Fruit fly (Drosophila melanogaster) whole organism, embryonic: ENCODE results near the gene Eno.

ENCODE experiments used
- B-H2 ChIP-seq: fragments of 200-800 bp; sonication (Bioruptor generic); optimal IDR thresholded peaks from 2 replicates; lab custom pipeline; 2018; ENCODE audit warnings: missing biosample characterization, mild to moderate bottlenecking, missing genetic modification characterization
- BEAF-32 ChIP-seq: fragments of 200-800 bp; sonication (Bioruptor generic); optimal IDR thresholded peaks from 3 replicates; lab custom pipeline; 2017; ENCODE audit warnings: missing biosample characterization, missing genetic modification characterization, mild to moderate bottlenecking, moderate library complexity, missing genetic modification reagents
- Bgb ChIP-seq: fragments of 200-800 bp; sonication (Bioruptor generic); IDR thresholded peaks from 2 replicates; pipeline ENCODE4 v1.3.6; 2022; ENCODE audit warnings: missing biosample characterization, missing genetic modification characterization; ENCODE audit not compliant: partially characterized antibody
- CG10147 ChIP-seq: fragments of 200-800 bp; sonication (Bioruptor generic); optimal IDR thresholded peaks from 2 replicates; lab custom pipeline; 2019; ENCODE audit warnings: missing biosample characterization, mild to moderate bottlenecking, missing genetic modification characterization, moderate library complexity
- CG11398 ChIP-seq: fragments of 200-800 bp; sonication (Bioruptor generic); optimal IDR thresholded peaks from 2 replicates; lab custom pipeline; 2016; ENCODE audit warnings: missing biosample characterization, missing genetic modification characterization
- CG11560 ChIP-seq: fragments of 200-800 bp; sonication (Bioruptor generic); IDR thresholded peaks from 3 replicates; pipeline ENCODE4 v1.3.6; 2022; ENCODE audit warnings: missing biosample characterization, missing genetic modification characterization
- CG14014 ChIP-seq: fragments of 200-800 bp; sonication (Bioruptor generic); IDR thresholded peaks from 2 replicates; pipeline ENCODE4 v1.3.6; 2022; ENCODE audit warnings: missing biosample characterization, missing genetic modification characterization
- CG15073 ChIP-seq: fragments of 200-800 bp; sonication (Bioruptor generic); optimal IDR thresholded peaks from 2 replicates; lab custom pipeline; 2016; ENCODE audit warnings: missing biosample characterization, missing genetic modification characterization
- CG15514 ChIP-seq: fragments of 200-800 bp; sonication (Bioruptor generic); optimal IDR thresholded peaks from 3 replicates; lab custom pipeline; 2017; ENCODE audit warnings: missing biosample characterization, missing genetic modification characterization, mild to moderate bottlenecking, moderate library complexity, missing genetic modification reagents
- CG1602 ChIP-seq: fragments of 200-800 bp; sonication (Bioruptor generic); optimal IDR thresholded peaks from 3 replicates; lab custom pipeline; 2016; ENCODE audit warnings: missing biosample characterization, missing genetic modification characterization
- CG16813 ChIP-seq: fragments of 200-800 bp; sonication (Bioruptor generic); IDR thresholded peaks from 3 replicates; pipeline ENCODE4 v1.3.6; 2022; ENCODE audit warnings: missing biosample characterization, missing genetic modification characterization; ENCODE audit not compliant: partially characterized antibody
- CG17186 ChIP-seq: fragments of 200-800 bp; sonication (Bioruptor generic); optimal IDR thresholded peaks from 3 replicates; lab custom pipeline; 2017; ENCODE audit warnings: missing biosample characterization, missing genetic modification reagents, missing genetic modification characterization
- CG17385 ChIP-seq: fragments of 200-800 bp; sonication (Bioruptor generic); optimal IDR thresholded peaks from 3 replicates; lab custom pipeline; 2018; ENCODE audit warnings: missing biosample characterization, mild to moderate bottlenecking, missing genetic modification characterization
- CG31441 ChIP-seq: fragments of 200-800 bp; sonication (Bioruptor generic); IDR thresholded peaks from 2 replicates; pipeline ENCODE4 v1.3.6; 2022; ENCODE audit warnings: missing biosample characterization, missing genetic modification characterization
- CG6791 ChIP-seq: fragments of 200-800 bp; sonication (Bioruptor generic); IDR thresholded peaks from 3 replicates; pipeline ENCODE4 v1.3.6; 2022; ENCODE audit warnings: missing biosample characterization, missing genetic modification characterization; ENCODE audit not compliant: partially characterized antibody
- CG9797 ChIP-seq: fragments of 200-800 bp; sonication (Bioruptor generic); optimal IDR thresholded peaks from 3 replicates; lab custom pipeline; 2018; ENCODE audit warnings: missing biosample characterization, mild to moderate bottlenecking, missing genetic modification characterization
- Dref ChIP-seq: fragments of 200-800 bp; sonication (Bioruptor generic); IDR thresholded peaks from 2 replicates; pipeline ENCODE4 v1.3.6; 2022; ENCODE audit warnings: missing biosample characterization, missing genetic modification characterization
- Fer1 ChIP-seq: fragments of 200-800 bp; sonication (Bioruptor generic); optimal IDR thresholded peaks from 2 replicates; lab custom pipeline; 2017; ENCODE audit warnings: missing biosample characterization, mild to moderate bottlenecking, missing genetic modification characterization
- HLH4C ChIP-seq: fragments of 200-800 bp; sonication (Bioruptor generic); IDR thresholded peaks from 3 replicates; pipeline ENCODE4 v1.3.6; 2022; ENCODE audit warnings: missing biosample characterization, missing genetic modification characterization; ENCODE audit not compliant: partially characterized antibody
- HLHmδ ChIP-seq: fragments of 200-800 bp; sonication (Bioruptor generic); optimal IDR thresholded peaks from 2 replicates; lab custom pipeline; 2018; ENCODE audit warnings: missing biosample characterization, mild to moderate bottlenecking, missing genetic modification characterization, moderate library complexity
- Lhr ChIP-seq: fragments of 200-800 bp; sonication (Bioruptor generic); optimal IDR thresholded peaks from 3 replicates; lab custom pipeline; 2017; ENCODE audit warnings: mild to moderate bottlenecking, missing biosample characterization, missing genetic modification reagents, missing genetic modification characterization
- MESR4 ChIP-seq: fragments of 200-800 bp; sonication (Bioruptor generic); optimal IDR thresholded peaks from 2 replicates; lab custom pipeline; 2018; ENCODE audit warnings: missing biosample characterization, mild to moderate bottlenecking, missing genetic modification characterization, moderate library complexity
- Max ChIP-seq: fragments of 200-800 bp; sonication (Bioruptor generic); optimal IDR thresholded peaks from 2 replicates; lab custom pipeline; 2016; ENCODE audit warnings: missing biosample characterization, mild to moderate bottlenecking, missing genetic modification characterization
- Mrtf ChIP-seq: fragments of 200-800 bp; sonication (Bioruptor generic); IDR thresholded peaks from 3 replicates; pipeline ENCODE4 v1.3.6; 2022; ENCODE audit warnings: missing biosample characterization, missing genetic modification characterization
- NC2β ChIP-seq: fragments of 200-800 bp; sonication (Bioruptor generic); optimal IDR thresholded peaks from 2 replicates; lab custom pipeline; 2016; ENCODE audit warnings: missing biosample characterization, missing genetic modification characterization
- Nf-YB ChIP-seq: fragments of 200-800 bp; sonication (Bioruptor generic); optimal IDR thresholded peaks from 3 replicates; lab custom pipeline; 2019; ENCODE audit warnings: missing biosample characterization, mild to moderate bottlenecking, missing genetic modification characterization, moderate library complexity
- NfI ChIP-seq: fragments of 200-800 bp; sonication (Bioruptor generic); optimal IDR thresholded peaks from 3 replicates; lab custom pipeline; 2018; ENCODE audit warnings: missing biosample characterization, mild to moderate bottlenecking, missing genetic modification characterization, moderate library complexity
- Sin3A ChIP-seq: fragments of >200 bp; optimal IDR thresholded peaks from 2 replicates; lab custom pipeline; 2018
- Trl ChIP-seq, 3 experiments: fragments of >200 bp in 2 of 3; fragments of 200-800 bp in 1 of 3; sonication (Bioruptor generic) in 1 of 3; optimal IDR thresholded peaks; 2 replicates in 1 of 3; 3 replicates in 2 of 3; lab custom pipeline; 2016 to 2017; ENCODE audit warnings: missing biosample characterization in 1 of 3, missing genetic modification characterization in 1 of 3
- bowl ChIP-seq: fragments of 200-800 bp; sonication (Bioruptor generic); IDR thresholded peaks from 2 replicates; pipeline ENCODE4 v1.3.6; 2022; ENCODE audit warnings: missing biosample characterization, missing genetic modification characterization
- croc ChIP-seq: fragments of 200-800 bp; sonication (Bioruptor generic); conservative IDR thresholded peaks from 3 replicates; pipeline ENCODE4 v1.3.6; 2022; ENCODE audit warnings: missing biosample characterization, missing genetic modification characterization
- crp ChIP-seq, 2 experiments: fragments of 200-800 bp; sonication (Bioruptor generic); optimal IDR thresholded peaks; 2 replicates in 1 of 2; 3 replicates in 1 of 2; lab custom pipeline; 2017; ENCODE audit warnings: missing biosample characterization in 2 of 2, missing genetic modification characterization in 2 of 2, mild to moderate bottlenecking in 1 of 2, moderate library complexity in 1 of 2
- disco-r ChIP-seq: fragments of 200-800 bp; sonication (Bioruptor generic); optimal IDR thresholded peaks from 2 replicates; lab custom pipeline; 2016; ENCODE audit warnings: missing biosample characterization, missing genetic modification characterization
- fd102C ChIP-seq: fragments of 200-800 bp; sonication (Bioruptor generic); optimal IDR thresholded peaks from 2 replicates; lab custom pipeline; 2018; ENCODE audit warnings: missing biosample characterization, mild to moderate bottlenecking, missing genetic modification characterization, moderate library complexity
- fd64A ChIP-seq: fragments of 200-800 bp; sonication (Bioruptor generic); optimal IDR thresholded peaks from 3 replicates; lab custom pipeline; 2018; ENCODE audit warnings: missing biosample characterization, mild to moderate bottlenecking, missing genetic modification characterization
- ftz-f1 ChIP-seq: fragments of 200-800 bp; sonication (Bioruptor generic); optimal IDR thresholded peaks from 2 replicates; lab custom pipeline; 2016; ENCODE audit warnings: missing biosample characterization, missing genetic modification characterization
- gsb-n ChIP-seq: fragments of 200-800 bp; sonication (Bioruptor generic); optimal IDR thresholded peaks from 3 replicates; lab custom pipeline; 2018; ENCODE audit warnings: missing biosample characterization, mild to moderate bottlenecking, missing genetic modification characterization
- ham ChIP-seq: fragments of 200-800 bp; sonication (Bioruptor generic); IDR thresholded peaks from 2 replicates; pipeline ENCODE4 v1.3.6; 2022; ENCODE audit warnings: missing biosample characterization, missing genetic modification characterization
- insv ChIP-seq, 2 experiments: fragments of 200-800 bp; sonication (Bioruptor generic); optimal IDR thresholded peaks; 3 replicates each; lab custom pipeline; 2016 to 2018; ENCODE audit warnings: missing biosample characterization in 2 of 2, missing genetic modification characterization in 2 of 2
- inv ChIP-seq: fragments of 200-800 bp; sonication (Bioruptor generic); IDR thresholded peaks from 2 replicates; pipeline ENCODE4 v1.3.6; 2022; ENCODE audit warnings: missing biosample characterization, missing genetic modification characterization; ENCODE audit not compliant: partially characterized antibody
- maf-S ChIP-seq: fragments of 200-800 bp; sonication (Bioruptor generic); optimal IDR thresholded peaks from 2 replicates; lab custom pipeline; 2016; ENCODE audit warnings: missing biosample characterization, missing genetic modification characterization
- nerfin-2 ChIP-seq: fragments of 200-800 bp; sonication (Bioruptor generic); IDR thresholded peaks from 2 replicates; pipeline ENCODE4 v1.3.6; 2022; ENCODE audit warnings: missing biosample characterization, missing genetic modification characterization; ENCODE audit not compliant: partially characterized antibody
- ranshi ChIP-seq: fragments of 200-800 bp; sonication (Bioruptor generic); IDR thresholded peaks from 2 replicates; pipeline ENCODE4 v1.3.6; 2022; ENCODE audit warnings: missing biosample characterization, missing genetic modification characterization
- rib ChIP-seq: fragments of 200-800 bp; sonication (Bioruptor generic); IDR thresholded peaks from 2 replicates; pipeline ENCODE4 v1.3.6; 2022; ENCODE audit warnings: missing biosample characterization, missing genetic modification characterization
- sens ChIP-seq: fragments of 200-800 bp; sonication (Bioruptor generic); peaks from one replicate; lab custom pipeline; 2016; ENCODE audit warnings: missing biosample characterization, missing genetic modification characterization
- sob ChIP-seq: fragments of 200-800 bp; sonication (Bioruptor generic); IDR thresholded peaks from 2 replicates; pipeline ENCODE4 v1.3.6; 2022; ENCODE audit warnings: missing biosample characterization, missing genetic modification characterization
- tna ChIP-seq: fragments of 200-800 bp; sonication (Bioruptor generic); IDR thresholded peaks from 2 replicates; pipeline ENCODE4 v1.3.6; 2022; ENCODE audit warnings: missing biosample characterization, missing genetic modification characterization; ENCODE audit not compliant: partially characterized antibody
- zen2 ChIP-seq: fragments of 200-800 bp; sonication (Bioruptor generic); IDR thresholded peaks from 3 replicates; pipeline ENCODE4 v1.3.6; 2022; ENCODE audit warnings: missing biosample characterization, missing genetic modification characterization; ENCODE audit not compliant: partially characterized antibody
- zfh1 ChIP-seq: fragments of 200-800 bp; sonication (Bioruptor generic); IDR thresholded peaks from 3 replicates; pipeline ENCODE4 v1.3.6; 2022; ENCODE audit warnings: missing biosample characterization, missing genetic modification characterization

Gene Eno

DNA sequence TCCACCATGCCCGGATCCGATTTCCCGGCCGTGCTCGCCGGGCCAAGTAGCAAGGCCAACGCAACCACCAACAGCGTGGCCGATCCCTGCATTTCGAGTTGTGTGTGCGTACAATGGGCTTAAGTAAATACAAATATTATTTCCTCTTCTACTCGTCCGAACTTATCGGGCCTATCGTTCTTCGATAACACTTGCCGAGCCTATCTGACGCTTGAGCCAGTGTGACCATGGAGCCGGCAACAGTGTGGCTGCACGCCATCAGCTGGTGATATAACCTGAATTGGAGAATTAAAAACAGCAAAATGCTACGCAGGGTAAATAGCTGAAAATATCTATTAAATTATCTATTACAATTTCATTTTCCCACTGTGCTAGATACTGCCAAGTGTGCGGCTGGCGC lies 19.2 kb downstream of the Eno start, which contains the start of the genes CG17660 and mRpL48 (continued):
- TF ChIP-seq crp (GFP tag; optimal IDR thresholded peaks at IDR 0.05; lab: Kevin White, UChicago) (peak; percentile 68 to 92), CG1602 (GFP tag; lab: Kevin White, UChicago) (no peak), Trl (optimal IDR thresholded peaks at IDR 0.05; lab: Kevin White, UChicago) (no peak), Trl (GFP tag; optimal IDR thresholded peaks at IDR 0.05; lab: Kevin White, UChicago) (peak; percentile 25), CG10147 (GFP tag; lab: Kevin White, UChicago) (no peak), MESR4 (peak; percentile 90), Nf-YB (no peak), nerfin-2 (GFP tag; lab: Robert Waterston, UW) (peak; percentile 72), insv (GFP tag; optimal IDR thresholded peaks at IDR 0.05; lab: Kevin White, UChicago) (peak in 1 of 2 experiments; percentile 22), CG11398 (GFP tag; lab: Kevin White, UChicago) (peak; percentile 11), B-H2 (GFP tag; lab: Kevin White, UChicago) (peak; percentile 39), CG11560 (tag; lab: Robert Waterston, UW) (no peak), croc (GFP tag; lab: Robert Waterston, UW) (no peak), ftz-f1 (GFP tag; lab: Kevin White, UChicago) (peak; percentile 47), rib (GFP tag; lab: Robert Waterston, UW) (no peak), CG9797 (GFP tag; lab: Kevin White, UChicago) (peak; percentile 97), CG16813 (peak; percentile 70), CG15514 (GFP tag; lab: Kevin White, UChicago) (peak; percentile 83), fd102C (GFP tag; lab: Kevin White, UChicago) (no peak), sob (GFP tag; lab: Robert Waterston, UW) (peak; percentile 27; the same call in 1 of the 2 replicates), Mrtf (GFP tag; lab: Robert Waterston, UW) (peak; percentile 13; the same call in 1 of the 3 replicates), CG31441 (no peak; the same call in 1 of the 2 replicates), tna (GFP tag; lab: Robert Waterston, UW) (peak; percentile 56), Sin3A (lab: Kevin White, UChicago) (peak; percentile 65), Max (GFP tag; lab: Kevin White, UChicago) (peak; percentile 35), NfI (GFP tag; lab: Kevin White, UChicago) (peak; percentile 31), CG6791 (GFP tag; lab: Robert Waterston, UW) (peak; percentile 84), HLH4C (GFP tag; lab: Robert Waterston, UW) (peak; percentile 83), ham (GFP tag; lab: Robert Waterston, UW) (no peak), Lhr (GFP tag; lab: Kevin White, UChicago) (peak; percentile 22), zfh1 (GFP tag; lab: Robert Waterston, UW) (no peak), fd64A (GFP tag; lab: Kevin White, UChicago) (no peak), inv (GFP tag; lab: Robert Waterston, UW) (peak; percentile 52), CG17186 (GFP tag; lab: Kevin White, UChicago) (peak; percentile 74), ranshi (GFP tag; lab: Robert Waterston, UW) (no peak), sens (GFP tag; lab: Kevin White, UChicago) (peak; percentile 89), HLHmδ (GFP tag; lab: Kevin White, UChicago) (no peak), NC2β (GFP tag; lab: Kevin White, UChicago) (peak; percentile 57), CG15073 (GFP tag; lab: Kevin White, UChicago) (no peak), maf-S (GFP tag; lab: Kevin White, UChicago) (no peak), zen2 (peak; percentile 49; the same call in 1 of the 3 replicates), Fer1 (peak; percentile 41), CG17385 (GFP tag; lab: Kevin White, UChicago) (peak; percentile 56), CG14014 (GFP tag; lab: Robert Waterston, UW) (peak; percentile 45; the same call in 1 of the 2 replicates), gsb-n (no peak), BEAF-32 (GFP tag; lab: Kevin White, UChicago) (peak; percentile 64), bowl (no peak), Bgb (GFP tag; lab: Robert Waterston, UW) (peak; percentile 79), Dref (GFP tag; lab: Robert Waterston, UW) (peak; percentile 95), disco-r (peak; percentile 7)
